Fruit fly (Drosophila melanogaster) whole organism, prepupa: ENCODE data around the gene CG31937.
A peak's percentile ranks its signal among the peaks of the same experiment; 100 is the strongest.

Experiments
- Blimp-1 ChIP-seq: fragments of 200-800 bp; sonication (Bioruptor generic); optimal IDR thresholded peaks from 3 replicates; lab custom pipeline; 2017; ENCODE audit warnings: missing biosample characterization, missing genetic modification characterization, mild to moderate bottlenecking, moderate library complexity, missing genetic modification reagents
- CG10631 ChIP-seq: fragments of 200-800 bp; sonication (Bioruptor generic); optimal IDR thresholded peaks from 2 replicates; lab custom pipeline; 2016; ENCODE audit warnings: missing biosample characterization, missing genetic modification characterization
- CG10669 ChIP-seq: fragments of 200-800 bp; sonication (Bioruptor generic); optimal IDR thresholded peaks from 3 replicates; lab custom pipeline; 2018; ENCODE audit warnings: missing biosample characterization, mild to moderate bottlenecking, missing genetic modification characterization, moderate library complexity
- CG11294 ChIP-seq: fragments of 200-800 bp; sonication (Bioruptor generic); IDR thresholded peaks from 2 replicates; pipeline ENCODE4 v1.3.6; 2022; ENCODE audit warnings: missing biosample characterization, missing genetic modification characterization
- CG11902 ChIP-seq: fragments of 200-800 bp; sonication (Bioruptor generic); optimal IDR thresholded peaks from 3 replicates; lab custom pipeline; 2016; ENCODE audit warnings: missing biosample characterization, missing genetic modification characterization
- CG15336 ChIP-seq: fragments of 200-800 bp; sonication (Bioruptor generic); IDR thresholded peaks from 2 replicates; pipeline ENCODE4 v1.3.6; 2022; ENCODE audit warnings: missing biosample characterization, missing genetic modification characterization
- CG16779 ChIP-seq: fragments of 200-800 bp; sonication (Bioruptor generic); optimal IDR thresholded peaks from 3 replicates; lab custom pipeline; 2017; ENCODE audit warnings: missing biosample characterization, mild to moderate bottlenecking, missing genetic modification characterization
- CG3032 ChIP-seq: fragments of 200-800 bp; optimal IDR thresholded peaks from 2 replicates; lab custom pipeline; 2019; ENCODE audit warnings: missing biosample characterization, mild to moderate bottlenecking, missing genetic modification characterization, moderate library complexity
- CG32006 ChIP-seq: fragments of 200-800 bp; sonication (Bioruptor generic); optimal IDR thresholded peaks from 3 replicates; lab custom pipeline; 2017; ENCODE audit warnings: missing biosample characterization, mild to moderate bottlenecking, missing genetic modification characterization
- CG6163 ChIP-seq: fragments of 200-800 bp; sonication (Bioruptor generic); IDR thresholded peaks from 3 replicates; pipeline ENCODE4 v1.3.6; 2022; ENCODE audit warnings: missing biosample characterization, missing genetic modification characterization
- CG6276 ChIP-seq: fragments of 200-800 bp; sonication (Bioruptor generic); optimal IDR thresholded peaks from 2 replicates; lab custom pipeline; 2017; ENCODE audit warnings: missing biosample characterization, mild to moderate bottlenecking, missing genetic modification characterization
- CG6792 ChIP-seq: fragments of 200-800 bp; sonication (Bioruptor generic); optimal IDR thresholded peaks from 3 replicates; lab custom pipeline; 2016; ENCODE audit warnings: missing biosample characterization, missing genetic modification characterization
- CG6808 ChIP-seq: fragments of 200-800 bp; sonication (Bioruptor generic); optimal IDR thresholded peaks from 3 replicates; lab custom pipeline; 2017; ENCODE audit warnings: missing biosample characterization, missing genetic modification characterization, mild to moderate bottlenecking, moderate library complexity, missing genetic modification reagents
- CG7368 ChIP-seq: fragments of 200-800 bp; sonication (Bioruptor generic); optimal IDR thresholded peaks from 3 replicates; lab custom pipeline; 2016; ENCODE audit warnings: missing biosample characterization, missing genetic modification characterization
- CG8119 ChIP-seq: fragments of 200-800 bp; sonication (Bioruptor generic); IDR thresholded peaks from 3 replicates; pipeline ENCODE4 v1.3.6; 2022; ENCODE audit warnings: missing biosample characterization, missing genetic modification characterization
- CG8632 ChIP-seq: fragments of 200-800 bp; sonication (Bioruptor generic); optimal IDR thresholded peaks from 3 replicates; lab custom pipeline; 2016; ENCODE audit warnings: missing biosample characterization, missing genetic modification characterization
- CG9139 ChIP-seq: fragments of 200-800 bp; sonication (Bioruptor generic); optimal IDR thresholded peaks from 3 replicates; lab custom pipeline; 2017; ENCODE audit warnings: missing biosample characterization, mild to moderate bottlenecking, missing genetic modification characterization
- Eip78C ChIP-seq: fragments of 200-800 bp; sonication (Bioruptor generic); peaks from one replicate; lab custom pipeline; 2016; ENCODE audit warnings: missing biosample characterization, missing genetic modification characterization
- Ets21C ChIP-seq: fragments of 200-800 bp; sonication (Bioruptor generic); optimal IDR thresholded peaks from 3 replicates; lab custom pipeline; 2016; ENCODE audit warnings: missing biosample characterization, missing genetic modification characterization
- Ets96B ChIP-seq: fragments of 200-800 bp; optimal IDR thresholded peaks from 2 replicates; lab custom pipeline; 2019; ENCODE audit warnings: missing biosample characterization, mild to moderate bottlenecking, missing genetic modification characterization, moderate library complexity
- Gug ChIP-seq: fragments of 200-800 bp; sonication (Bioruptor generic); IDR thresholded peaks from 2 replicates; pipeline ENCODE4 v1.3.6; 2022; ENCODE audit warnings: missing biosample characterization, missing genetic modification characterization
- Hr39 ChIP-seq: fragments of 200-800 bp; sonication (Bioruptor generic); optimal IDR thresholded peaks from 2 replicates; lab custom pipeline; 2016; ENCODE audit warnings: missing biosample characterization, missing genetic modification characterization
- Hr4 ChIP-seq: fragments of 200-800 bp; sonication (Bioruptor generic); optimal IDR thresholded peaks from 3 replicates; lab custom pipeline; 2016; ENCODE audit warnings: missing biosample characterization, missing genetic modification characterization
- Lpt ChIP-seq: fragments of 200-800 bp; sonication (Bioruptor generic); optimal IDR thresholded peaks from 3 replicates; lab custom pipeline; 2016; ENCODE audit warnings: missing biosample characterization, missing genetic modification characterization
- OdsH ChIP-seq: fragments of 200-800 bp; sonication (Bioruptor generic); optimal IDR thresholded peaks from 3 replicates; lab custom pipeline; 2016; ENCODE audit warnings: missing biosample characterization, missing genetic modification characterization
- Sox14 ChIP-seq: fragments of 200-800 bp; sonication (Bioruptor generic); optimal IDR thresholded peaks from 3 replicates; lab custom pipeline; 2016; ENCODE audit warnings: missing biosample characterization, missing genetic modification characterization
- Sox15 ChIP-seq: fragments of 200-800 bp; sonication (Bioruptor generic); optimal IDR thresholded peaks from 3 replicates; lab custom pipeline; 2016; ENCODE audit warnings: missing biosample characterization, missing genetic modification characterization
- acj6 ChIP-seq: fragments of 200-800 bp; sonication (Bioruptor generic); optimal IDR thresholded peaks from 3 replicates; lab custom pipeline; 2016; ENCODE audit warnings: missing biosample characterization, missing genetic modification characterization
- cyc ChIP-seq: fragments of 200-800 bp; sonication (Bioruptor generic); optimal IDR thresholded peaks from 3 replicates; lab custom pipeline; 2016; ENCODE audit warnings: missing biosample characterization, missing genetic modification characterization
- dac ChIP-seq: fragments of 200-800 bp; sonication (Bioruptor generic); optimal IDR thresholded peaks from 2 replicates; lab custom pipeline; 2017; ENCODE audit warnings: missing biosample characterization, mild to moderate bottlenecking, missing genetic modification characterization
- dsx ChIP-seq: fragments of 200-800 bp; optimal IDR thresholded peaks from 3 replicates; lab custom pipeline; 2019; ENCODE audit warnings: missing biosample characterization, mild to moderate bottlenecking, missing genetic modification characterization, moderate library complexity; ENCODE audit not compliant: poor library complexity, severe bottlenecking
- fd59A ChIP-seq: fragments of 200-800 bp; sonication (Bioruptor generic); optimal IDR thresholded peaks from 2 replicates; lab custom pipeline; 2017; ENCODE audit warnings: missing biosample characterization, mild to moderate bottlenecking, missing genetic modification characterization, missing genetic modification reagents
- lz ChIP-seq: fragments of 200-800 bp; sonication (Bioruptor generic); optimal IDR thresholded peaks from 3 replicates; lab custom pipeline; 2016; ENCODE audit warnings: missing biosample characterization, missing genetic modification characterization
- net ChIP-seq: fragments of 200-800 bp; sonication (Bioruptor generic); optimal IDR thresholded peaks from 3 replicates; lab custom pipeline; 2016; ENCODE audit warnings: missing biosample characterization, missing genetic modification characterization
- salr ChIP-seq, 2 experiments: fragments of 200-800 bp; sonication (Bioruptor generic); optimal IDR thresholded peaks; 3 replicates each; lab custom pipeline; 2016 to 2018; ENCODE audit warnings: missing biosample characterization in 2 of 2, missing genetic modification characterization in 2 of 2, mild to moderate bottlenecking in 1 of 2
- spab ChIP-seq: fragments of 200-800 bp; sonication (Bioruptor generic); optimal IDR thresholded peaks from 2 replicates; lab custom pipeline; 2017; ENCODE audit warnings: missing biosample characterization, mild to moderate bottlenecking, missing genetic modification characterization, missing genetic modification reagents
- ss ChIP-seq, 2 experiments: fragments of 200-800 bp; sonication (Bioruptor generic); optimal IDR thresholded peaks; 2 replicates in 1 of 2; 3 replicates in 1 of 2; lab custom pipeline; 2017 to 2018; ENCODE audit warnings: mild to moderate bottlenecking in 2 of 2, missing biosample characterization in 2 of 2, missing genetic modification characterization in 2 of 2, moderate library complexity in 1 of 2
- svp ChIP-seq: fragments of 200-800 bp; sonication (Bioruptor generic); peaks from one replicate; lab custom pipeline; 2016; ENCODE audit warnings: missing biosample characterization, missing genetic modification characterization
- vri ChIP-seq: fragments of 200-800 bp; sonication (Bioruptor generic); optimal IDR thresholded peaks from 3 replicates; lab custom pipeline; 2016; ENCODE audit warnings: missing biosample characterization, mild to moderate bottlenecking, missing genetic modification characterization

Gene CG31937

dm6 chr2L:1723135-1723936 lies 6.4 kb upstream of the CG31937 start (continued):
- TF ChIP-seq CG15336 (GFP tag; lab: Robert Waterston, UW) (peak; percentile 21; the same call in 1 of the 2 replicates), dac (GFP tag; lab: Kevin White, UChicago) (no peak), cyc (GFP tag; lab: Kevin White, UChicago) (no peak), salr (GFP tag; optimal IDR thresholded peaks at IDR 0.05; lab: Kevin White, UChicago) (no peak), CG6276 (GFP tag; lab: Kevin White, UChicago) (no peak), Hr39 (peak; percentile 2), ss (GFP tag; optimal IDR thresholded peaks at IDR 0.05; lab: Kevin White, UChicago) (peak in 1 of 2 experiments; percentile 22), Ets21C (GFP tag; lab: Kevin White, UChicago) (no peak), net (no peak)

DNA sequence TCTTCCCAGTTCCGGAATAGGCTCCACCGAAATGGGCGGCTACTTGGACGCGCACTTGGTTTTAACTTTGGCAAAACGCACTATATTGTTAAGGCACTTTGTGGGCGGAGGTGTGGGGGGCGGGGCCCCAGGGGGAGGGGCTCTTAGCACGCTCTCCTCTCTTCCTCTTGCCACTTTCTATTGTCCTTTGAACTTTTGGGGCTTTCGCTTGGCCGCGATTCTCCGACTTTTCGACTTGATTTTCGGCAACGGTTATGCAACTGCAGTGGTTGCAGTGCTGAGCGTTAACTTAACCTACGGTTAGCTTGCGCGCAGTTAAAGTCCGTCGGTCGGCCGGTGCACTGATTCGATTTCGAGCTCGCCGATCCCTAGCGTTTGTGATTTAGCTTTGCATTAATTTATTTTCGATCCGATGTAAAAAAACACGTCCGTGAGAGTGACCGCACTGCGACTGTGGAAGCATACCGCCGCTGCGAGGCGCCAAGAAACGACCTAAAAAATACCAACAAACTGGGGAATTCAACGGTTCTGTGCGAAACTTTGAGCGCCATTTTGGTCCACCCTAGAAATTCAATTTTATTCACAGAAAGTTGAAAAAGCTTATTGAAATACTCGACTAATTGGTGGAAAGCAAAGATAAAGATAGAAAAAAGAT lies 5.6 kb upstream of the CG31937 start, which contains the start of gene Rim2:
TSS of gene Rim2 (minus strand) at position 452 of the 655 bp plus-strand sequence.
- TF ChIP-seq Sox14: peak; percentile 25
- no peak for TF ChIP-seq CG9139 (GFP tag; lab: Kevin White, UChicago)
- no peak for TF ChIP-seq CG6163 (GFP tag; lab: Robert Waterston, UW)
- TF ChIP-seq CG3032: no peak
- peak; percentile 32 for TF ChIP-seq lz
- TF ChIP-seq Blimp-1: no peak
- peak; percentile 46 for TF ChIP-seq Eip78C (GFP tag; lab: Kevin White, UChicago)
- TF ChIP-seq CG16779 (tag; lab: Kevin White, UChicago): peak; percentile 24
- TF ChIP-seq svp (GFP tag; lab: Kevin White, UChicago): peak; percentile 76
- TF ChIP-seq CG8119 (GFP tag; lab: Robert Waterston, UW): no peak
- no peak for TF ChIP-seq CG6792
- peak; percentile 26 for TF ChIP-seq dsx (GFP tag; lab: Kevin White, UChicago)
- no peak for TF ChIP-seq Ets96B (tag; lab: Kevin White, UChicago)
- TF ChIP-seq vri (GFP tag; lab: Kevin White, UChicago): peak; percentile 76

DNA sequence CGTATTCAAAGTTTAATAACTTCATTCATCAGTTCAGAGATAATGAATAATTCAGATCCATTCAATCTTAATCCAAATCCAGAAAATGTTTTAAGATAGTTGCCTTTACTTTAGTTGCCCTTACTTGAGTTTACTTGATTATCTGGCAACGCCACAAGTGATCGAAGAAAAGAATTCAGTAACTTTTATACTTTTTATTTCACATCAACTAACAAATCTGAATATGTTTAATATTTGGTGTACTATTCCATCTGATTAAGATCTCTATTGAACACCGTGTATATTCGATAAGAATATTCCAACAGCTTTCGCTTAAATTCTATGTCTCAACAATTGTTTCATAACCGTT lies 5.1 kb upstream of the CG31937 start:
- TF ChIP-seq CG11902 (GFP tag; lab: Kevin White, UChicago) (no peak), Ets96B (tag; lab: Kevin White, UChicago) (no peak), Sox15 (GFP tag; lab: Kevin White, UChicago) (no peak), CG32006 (GFP tag; lab: Kevin White, UChicago) (no peak), Hr4 (GFP tag; lab: Kevin White, UChicago) (no peak), Hr39 (no peak)

DNA sequence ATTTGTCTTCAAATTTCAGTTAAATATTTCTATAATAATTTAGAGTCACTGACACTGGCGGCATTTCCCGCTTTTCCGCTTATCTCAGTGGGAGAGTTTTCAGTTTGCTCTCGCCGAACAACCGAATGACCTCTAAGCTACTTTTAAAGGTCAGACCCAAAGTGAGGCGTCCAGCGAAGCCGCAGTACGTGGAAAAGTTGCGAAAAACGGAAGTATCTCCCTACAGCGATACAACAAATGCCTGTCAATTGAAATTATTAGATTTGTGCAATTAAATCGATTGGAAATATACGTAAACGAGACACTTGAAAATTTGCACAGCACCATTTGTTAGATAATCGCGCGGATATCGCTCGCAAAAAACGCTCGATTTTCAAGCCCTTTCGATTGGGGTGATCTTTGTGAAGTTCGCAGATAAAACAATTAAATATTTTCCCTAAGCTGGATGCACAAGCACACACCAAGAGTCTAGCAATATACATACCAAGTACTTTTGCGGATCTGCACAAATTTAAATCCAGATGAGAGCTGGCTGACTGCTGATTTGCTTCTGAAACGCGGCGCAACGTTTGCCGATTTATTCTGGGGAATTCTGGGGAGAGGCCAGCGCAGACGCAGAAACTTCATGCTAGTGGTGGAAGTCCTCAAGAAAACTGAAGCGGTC lies 2.4 kb upstream of the CG31937 start:
- TF ChIP-seq CG10669 (no peak), spab (GFP tag; lab: Kevin White, UChicago) (peak; percentile 96)
- TF ChIP-seq, all 60 proteins: peak for 1

DNA sequence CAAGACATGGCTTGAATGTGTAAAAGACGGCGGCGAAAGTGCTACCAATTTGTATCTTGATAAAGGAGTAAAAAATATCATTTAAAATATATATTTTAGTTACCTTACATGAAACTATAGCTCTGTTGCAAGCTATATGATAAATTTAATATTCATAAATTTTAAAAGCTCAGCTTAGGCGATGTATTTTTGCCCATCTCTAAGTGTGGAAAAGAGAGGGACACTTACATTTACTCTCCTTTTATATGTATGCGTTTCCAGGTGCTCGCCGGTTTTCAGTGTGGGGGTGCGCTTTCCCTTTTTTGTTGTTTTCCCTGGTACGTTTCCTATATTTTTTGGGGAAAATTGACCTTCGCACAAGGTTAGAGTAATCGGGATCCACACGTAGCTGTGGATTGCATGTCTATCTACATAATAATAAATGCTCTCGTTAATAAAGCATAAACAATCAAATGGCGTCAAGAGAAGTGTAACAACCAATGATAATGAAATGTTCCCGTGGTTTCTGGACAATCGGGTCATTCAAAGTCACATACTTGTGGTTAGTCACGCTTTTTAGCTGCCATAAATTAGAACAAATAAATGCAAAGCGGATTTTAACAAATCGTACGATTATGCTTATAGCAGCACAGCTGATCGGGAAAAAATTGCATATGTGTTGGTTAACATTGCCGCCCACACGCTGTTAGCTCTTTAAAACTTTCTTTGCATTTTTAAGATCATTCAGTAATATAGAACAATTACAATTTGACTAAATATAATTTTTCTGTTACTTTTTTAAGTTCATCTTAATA lies 1.7 kb upstream of the CG31937 start:
- TF ChIP-seq CG8632 (GFP tag; lab: Kevin White, UChicago) (peak; percentile 99), Lpt (peak; percentile 95), CG7368 (GFP tag; lab: Kevin White, UChicago) (peak; percentile 96), CG9139 (GFP tag; lab: Kevin White, UChicago) (peak; percentile 98), CG6808 (peak; percentile 98), OdsH (peak; percentile 98), CG11294 (peak; percentile 96), Gug (GFP tag; lab: Robert Waterston, UW) (peak; percentile 96), CG15336 (GFP tag; lab: Robert Waterston, UW) (peak; percentile 98), CG10669 (peak; percentile 96), dsx (GFP tag; lab: Kevin White, UChicago) (peak; percentile 98), acj6 (peak; percentile 98), cyc (GFP tag; lab: Kevin White, UChicago) (peak; percentile 95), CG11902 (GFP tag; lab: Kevin White, UChicago) (peak; percentile 94), CG10631 (GFP tag; lab: Kevin White, UChicago) (peak; percentile 99), fd59A (GFP tag; lab: Kevin White, UChicago) (peak; percentile 98)
